Fruit fly (Drosophila melanogaster): ENCODE results near the gene Ibf1.

Ibf1 gene

DNA sequence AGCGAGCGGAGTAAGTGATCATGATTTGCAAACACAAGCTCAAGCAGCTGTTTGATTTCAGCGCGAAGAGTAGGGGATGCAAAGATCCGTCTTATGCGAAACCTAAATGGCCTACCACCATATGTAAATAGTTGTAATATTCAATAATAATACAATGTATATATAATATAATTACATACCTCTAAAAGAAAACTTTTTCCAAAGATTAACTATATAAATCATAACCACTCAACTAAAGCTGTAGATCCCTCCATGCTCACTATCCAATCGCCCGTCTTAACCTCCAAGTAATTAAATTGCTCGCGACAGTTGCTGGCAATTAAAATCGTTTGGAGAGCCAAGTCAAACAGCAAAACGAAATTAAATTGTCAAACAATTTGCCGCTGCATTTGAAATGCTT, 31.4 kb upstream of the Ibf1 start:
- TF ChIP-seq cyc (GFP tag; optimal IDR thresholded peaks at IDR 0.05) (peak; percentile 58), Met (GFP tag; optimal IDR thresholded peaks at IDR 0.05) (peak; percentile 76), ss (GFP tag; optimal IDR thresholded peaks at IDR 0.05) (peak in 1 of 2 experiments; percentile 61), CG15336 (GFP tag; IDR thresholded peaks at IDR 0.05) (peak; percentile 96), fd59A (GFP tag; optimal IDR thresholded peaks at IDR 0.05) (peak; percentile 68), CG3919 (GFP tag; optimal IDR thresholded peaks at IDR 0.05) (peak; percentile 90), Ets21C (GFP tag; optimal IDR thresholded peaks at IDR 0.05) (peak; percentile 35), CG11294 (GFP tag; IDR thresholded peaks at IDR 0.05) (peak; percentile 92), pdm3 (GFP tag; optimal IDR thresholded peaks at IDR 0.05) (peak; percentile 71), vri (GFP tag; optimal IDR thresholded peaks at IDR 0.05) (no peak), Ets96B (tag; optimal IDR thresholded peaks at IDR 0.05) (peak; percentile 83), topi (GFP tag; optimal IDR thresholded peaks at IDR 0.05) (peak; percentile 75), Hr38 (GFP tag; optimal IDR thresholded peaks at IDR 0.05) (no peak), Hr4 (GFP tag; optimal IDR thresholded peaks at IDR 0.05) (peak; percentile 85), CG8319 (GFP tag; optimal IDR thresholded peaks at IDR 0.05) (peak; percentile 77), Gug (GFP tag; IDR thresholded peaks at IDR 0.05) (peak; percentile 89), CG10631 (GFP tag; optimal IDR thresholded peaks at IDR 0.05) (peak; percentile 86), fd85E (GFP tag; optimal IDR thresholded peaks at IDR 0.05) (no peak), CG11762 (GFP tag; optimal IDR thresholded peaks at IDR 0.05; ENCODE audit: insufficient read depth) (peak; percentile 79), CG6808 (GFP tag; optimal IDR thresholded peaks at IDR 0.05) (peak; percentile 73), CG1621 (tag; optimal IDR thresholded peaks at IDR 0.05) (peak; percentile 61), CG9139 (GFP tag; optimal IDR thresholded peaks at IDR 0.05) (peak; percentile 54), spab (GFP tag; optimal IDR thresholded peaks at IDR 0.05) (peak; percentile 78), CG3032 (tag; optimal IDR thresholded peaks at IDR 0.05) (peak; percentile 82), esn (GFP tag; optimal IDR thresholded peaks at IDR 0.05) (peak; percentile 79), CG6276 (GFP tag; optimal IDR thresholded peaks at IDR 0.05) (peak; percentile 91), lz (GFP tag; optimal IDR thresholded peaks at IDR 0.05) (peak; percentile 71), achi (GFP tag; optimal IDR thresholded peaks at IDR 0.05) (peak; percentile 88), Hr39 (GFP tag; optimal IDR thresholded peaks at IDR 0.05) (peak; percentile 62), CG7368 (GFP tag; optimal IDR thresholded peaks at IDR 0.05) (peak; percentile 79), Eip75B (GFP tag; optimal IDR thresholded peaks at IDR 0.05) (peak; percentile 58), Blimp-1 (GFP tag; optimal IDR thresholded peaks at IDR 0.05) (peak; percentile 40), CG6854 (GFP tag; optimal IDR thresholded peaks at IDR 0.05) (no peak), svp (GFP tag) (peak; percentile 65), acj6 (GFP tag; optimal IDR thresholded peaks at IDR 0.05) (peak; percentile 88), CG16779 (tag; optimal IDR thresholded peaks at IDR 0.05) (peak; percentile 68), net (GFP tag; optimal IDR thresholded peaks at IDR 0.05) (peak; percentile 79), CG32006 (GFP tag; optimal IDR thresholded peaks at IDR 0.05) (peak; percentile 95), eg (GFP tag; IDR thresholded peaks at IDR 0.05) (peak; percentile 96), CG10669 (GFP tag; optimal IDR thresholded peaks at IDR 0.05) (peak; percentile 78), CG6792 (GFP tag; optimal IDR thresholded peaks at IDR 0.05) (peak; percentile 80), Sox102F (GFP tag; optimal IDR thresholded peaks at IDR 0.05) (peak; percentile 73), Sox15 (GFP tag; optimal IDR thresholded peaks at IDR 0.05) (peak; percentile 67), Lpt (GFP tag; optimal IDR thresholded peaks at IDR 0.05) (peak; percentile 77), Smox (GFP tag; optimal IDR thresholded peaks at IDR 0.05) (peak; percentile 71), CG34406 (GFP tag; optimal IDR thresholded peaks at IDR 0.05) (peak; percentile 85), CG31627 (GFP tag; optimal IDR thresholded peaks at IDR 0.05) (peak; percentile 60), salr (GFP tag; optimal IDR thresholded peaks at IDR 0.05) (peak; percentile 52 to 54), CG4318 (GFP tag; optimal IDR thresholded peaks at IDR 0.05) (peak; percentile 84), CG6163 (GFP tag; IDR thresholded peaks at IDR 0.05) (peak; percentile 94), Eip93F (GFP tag; optimal IDR thresholded peaks at IDR 0.05) (peak; percentile 46), CG8119 (GFP tag; IDR thresholded peaks at IDR 0.05) (peak; percentile 95)
